Worm (Caenorhabditis elegans) whole organism, young adult: ENCODE results near the gene cpg-1.

Experiments used
- B0261.1 ChIP-seq: sonication (generic microtip); optimal IDR thresholded peaks from 2 replicates; lab custom pipeline; 2016; ENCODE audit warnings: mild to moderate bottlenecking, missing genetic modification characterization, moderate library complexity, missing compliant biosample characterization
- C06A6.2 ChIP-seq: fragments of 200-800 bp; sonication (Bioruptor generic); conservative IDR thresholded peaks from 2 replicates; pipeline ENCODE4 v1.3.6; 2022; ENCODE audit warnings: missing genetic modification characterization, missing compliant biosample characterization
- F10E7.11 ChIP-seq: sonication (generic microtip); optimal IDR thresholded peaks from 2 replicates; lab custom pipeline; 2017; ENCODE audit warnings: mild to moderate bottlenecking, missing genetic modification characterization, moderate library complexity, missing compliant biosample characterization
- F22D6.2 ChIP-seq: sonication (generic microtip); optimal IDR thresholded peaks from 2 replicates; lab custom pipeline; 2016; ENCODE audit warnings: mild to moderate bottlenecking, missing genetic modification characterization, missing compliant biosample characterization
- F23B12.7 ChIP-seq: sonication (generic microtip); optimal IDR thresholded peaks from 2 replicates; lab custom pipeline; 2017; ENCODE audit warnings: missing genetic modification characterization, mild to moderate bottlenecking, missing compliant biosample characterization, antibody characterized with exemption, moderate library complexity; ENCODE audit not compliant: insufficient read depth
- F37B4.10 ChIP-seq: fragments of 200-800 bp; sonication (Bioruptor generic); IDR thresholded peaks from 2 replicates; pipeline ENCODE4 v1.3.6; 2022; ENCODE audit warnings: missing genetic modification characterization, missing compliant biosample characterization
- F39B2.1 ChIP-seq: fragments of 200-800 bp; sonication (Bioruptor generic); IDR thresholded peaks from 2 replicates; pipeline ENCODE4 v1.3.6; 2022; ENCODE audit warnings: missing genetic modification reagents, missing genetic modification characterization, missing compliant biosample characterization
- F52B5.7 ChIP-seq: sonication (generic microtip); optimal IDR thresholded peaks from 2 replicates; lab custom pipeline; 2016; ENCODE audit warnings: mild to moderate bottlenecking, missing genetic modification characterization, missing compliant biosample characterization
- F57A8.1 ChIP-seq: fragments of 200-800 bp; sonication (Bioruptor generic); optimal IDR thresholded peaks from 2 replicates; lab custom pipeline; 2018; ENCODE audit warnings: mild to moderate bottlenecking, missing genetic modification characterization, moderate library complexity, missing compliant biosample characterization
- F57C9.4 ChIP-seq: sonication (generic microtip); optimal IDR thresholded peaks from 2 replicates; lab custom pipeline; 2017; ENCODE audit warnings: mild to moderate bottlenecking, missing genetic modification characterization, missing compliant biosample characterization
- T26A5.8 ChIP-seq: sonication (generic microtip); optimal IDR thresholded peaks from 2 replicates; lab custom pipeline; 2016; ENCODE audit warnings: missing genetic modification characterization, missing compliant biosample characterization
- Y53F4B.3 ChIP-seq: fragments of 200-800 bp; sonication (Bioruptor generic); IDR thresholded peaks from 2 replicates; pipeline ENCODE4 v1.3.6; 2022; ENCODE audit warnings: missing genetic modification reagents, missing genetic modification characterization, missing compliant biosample characterization
- Y95B8A.8 ChIP-seq: fragments of 200-800 bp; sonication (Bioruptor generic); IDR thresholded peaks from 2 replicates; pipeline ENCODE4 v1.3.6; 2022; ENCODE audit warnings: missing genetic modification reagents, missing genetic modification characterization, missing compliant biosample characterization
- ZK185.1 ChIP-seq: sonication (generic microtip); optimal IDR thresholded peaks from 2 replicates; lab custom pipeline; 2016; ENCODE audit warnings: mild to moderate bottlenecking, missing genetic modification characterization, missing compliant biosample characterization; ENCODE audit not compliant: poor library complexity, severe bottlenecking
- atf-7 ChIP-seq: sonication (generic microtip); optimal IDR thresholded peaks from 2 replicates; lab custom pipeline; 2017; ENCODE audit warnings: mild to moderate bottlenecking, missing genetic modification characterization, missing compliant biosample characterization
- athp-1 ChIP-seq: sonication (generic microtip); optimal IDR thresholded peaks from 2 replicates; lab custom pipeline; 2017; ENCODE audit warnings: mild to moderate bottlenecking, missing genetic modification characterization, missing compliant biosample characterization
- ceh-100 ChIP-seq: fragments of 200-800 bp; sonication (Bioruptor generic); IDR thresholded peaks from 2 replicates; pipeline ENCODE4 v1.3.6; 2022; ENCODE audit warnings: missing genetic modification reagents, missing genetic modification characterization, missing compliant biosample characterization
- chd-7 ChIP-seq: sonication (generic microtip); optimal IDR thresholded peaks from 2 replicates; lab custom pipeline; 2016; ENCODE audit warnings: mild to moderate bottlenecking, missing genetic modification characterization, moderate library complexity, missing compliant biosample characterization
- dox-1 ChIP-seq: fragments of 200-800 bp; sonication (Bioruptor generic); IDR thresholded peaks from 2 replicates; pipeline ENCODE4 v1.3.6; 2022; ENCODE audit warnings: missing genetic modification reagents, missing genetic modification characterization, missing compliant biosample characterization
- dpl-1 ChIP-seq: fragments of 150-350 bp; optimal IDR thresholded peaks from 2 replicates; lab custom pipeline; 2014; ENCODE audit warnings: missing biosample characterization, missing genetic modification reagents, missing genetic modification characterization
- efl-1 ChIP-seq: fragments of 150-350 bp; optimal IDR thresholded peaks from 2 replicates; lab custom pipeline; 2014; ENCODE audit warnings: missing biosample characterization, missing genetic modification reagents, missing genetic modification characterization
- egl-44 ChIP-seq: fragments of 200-800 bp; sonication (Bioruptor generic); IDR thresholded peaks from 2 replicates; pipeline ENCODE4 v1.3.6; 2022; ENCODE audit warnings: missing genetic modification reagents, missing genetic modification characterization, missing compliant biosample characterization
- ekl-4 ChIP-seq: fragments of 200-800 bp; sonication (Bioruptor generic); IDR thresholded peaks from 2 replicates; pipeline ENCODE4 v1.3.6; 2022; ENCODE audit warnings: missing genetic modification reagents, missing genetic modification characterization, missing compliant biosample characterization
- fkh-3 ChIP-seq: sonication (generic microtip); optimal IDR thresholded peaks from 2 replicates; lab custom pipeline; 2016; ENCODE audit warnings: mild to moderate bottlenecking, missing genetic modification characterization, missing compliant biosample characterization
- him-1 ChIP-seq: sonication (generic microtip); optimal IDR thresholded peaks from 2 replicates; lab custom pipeline; 2016; ENCODE audit warnings: missing genotype, missing genetic modification reagents, missing genetic modification characterization, missing compliant biosample characterization
- lag-1 ChIP-seq: fragments of 200-800 bp; sonication (Bioruptor generic); IDR thresholded peaks from 2 replicates; pipeline ENCODE4 v1.3.6; 2022; ENCODE audit warnings: missing genetic modification reagents, missing genetic modification characterization, missing compliant biosample characterization
- let-526 ChIP-seq: fragments of 200-800 bp; sonication (Bioruptor generic); IDR thresholded peaks from 2 replicates; pipeline ENCODE4 v1.3.6; 2022; ENCODE audit warnings: missing genetic modification reagents, missing genetic modification characterization, missing compliant biosample characterization
- lin-26 ChIP-seq: fragments of 200-800 bp; sonication (Bioruptor generic); IDR thresholded peaks from 2 replicates; pipeline ENCODE4 v1.3.6; 2022; ENCODE audit warnings: missing genetic modification reagents, missing genetic modification characterization, missing compliant biosample characterization
- lin-40 ChIP-seq: sonication (generic microtip); optimal IDR thresholded peaks from 2 replicates; lab custom pipeline; 2016; ENCODE audit warnings: missing genetic modification characterization, mild to moderate bottlenecking, missing compliant biosample characterization, missing genotype, missing genetic modification reagents
- lsy-27 ChIP-seq: sonication (generic microtip); optimal IDR thresholded peaks from 2 replicates; lab custom pipeline; 2017; ENCODE audit warnings: missing genetic modification characterization, mild to moderate bottlenecking, missing compliant biosample characterization, antibody characterized with exemption, missing genotype, borderline replicate concordance; ENCODE audit not compliant: insufficient read depth
- mes-4 ChIP-seq: sonication (generic microtip); optimal IDR thresholded peaks from 2 replicates; lab custom pipeline; 2016; ENCODE audit warnings: missing genotype, missing genetic modification characterization, missing compliant biosample characterization
- mxl-1 ChIP-seq: sonication (generic microtip); optimal IDR thresholded peaks from 2 replicates; lab custom pipeline; 2016; ENCODE audit warnings: missing genetic modification characterization, missing compliant biosample characterization
- nhr-80 ChIP-seq: sonication (generic microtip); optimal IDR thresholded peaks from 2 replicates; lab custom pipeline; 2016; ENCODE audit warnings: missing genetic modification characterization, missing compliant biosample characterization
- nhr-90 ChIP-seq: sonication (generic microtip); optimal IDR thresholded peaks from 2 replicates; lab custom pipeline; 2016; ENCODE audit warnings: missing genotype, mild to moderate bottlenecking, missing genetic modification characterization, missing compliant biosample characterization
- pbrm-1 ChIP-seq: fragments of 200-800 bp; sonication (Bioruptor generic); IDR thresholded peaks from 2 replicates; pipeline ENCODE4 v1.3.6; 2022; ENCODE audit warnings: missing genetic modification reagents, missing genetic modification characterization, missing compliant biosample characterization
- pha-4 ChIP-seq: fragments of 150-350 bp; sonication (generic microtip); optimal IDR thresholded peaks from 2 replicates; lab custom pipeline; 2014; ENCODE audit warnings: missing biosample characterization, missing genetic modification reagents, missing genetic modification characterization
- rec-8 ChIP-seq, 2 experiments: sonication (generic microtip); optimal IDR thresholded peaks; 2 replicates each; lab custom pipeline; 2016; ENCODE audit warnings: mild to moderate bottlenecking in 2 of 2, missing genetic modification characterization in 2 of 2, missing genetic modification reagents in 2 of 2, missing genotype in 2 of 2, missing biosample characterization in 1 of 2, missing compliant biosample characterization in 1 of 2, moderate library complexity in 1 of 2
- repo-1 ChIP-seq: sonication (generic microtip); optimal IDR thresholded peaks from 2 replicates; lab custom pipeline; 2017; ENCODE audit warnings: mild to moderate bottlenecking, missing genetic modification characterization, missing compliant biosample characterization
- rpc-1 ChIP-seq, 2 experiments: fragments of 150-350 bp in 1 of 2; sonication (generic microtip) in 1 of 2; optimal IDR thresholded peaks; 2 replicates each; lab custom pipeline; 2014 to 2018; ENCODE audit warnings: missing biosample characterization in 1 of 2, missing genetic modification characterization in 1 of 2, missing genetic modification reagents in 1 of 2, missing genotype in 1 of 2
- snpc-4 ChIP-seq, 5 experiments: fragments of 150-350 bp in 1 of 5; sonication (generic microtip) in 4 of 5; optimal IDR thresholded peaks; 2 replicates each; lab custom pipeline; 2014 to 2018; ENCODE audit warnings: missing genetic modification characterization in 5 of 5, missing biosample characterization in 3 of 5, antibody characterized with exemption in 2 of 5, mild to moderate bottlenecking in 2 of 5, missing compliant biosample characterization in 2 of 5, missing genotype in 2 of 5, moderate library complexity in 2 of 5, missing genetic modification reagents in 1 of 5
- unc-130 ChIP-seq: sonication (generic microtip); optimal IDR thresholded peaks from 2 replicates; lab custom pipeline; 2016; ENCODE audit warnings: missing genetic modification reagents, missing genetic modification characterization, missing compliant biosample characterization
- unc-62 ChIP-seq: fragments of 150-350 bp; optimal IDR thresholded peaks from 2 replicates; lab custom pipeline; 2014; ENCODE audit warnings: missing biosample characterization, missing genetic modification reagents, missing genetic modification characterization
- ztf-3 ChIP-seq: fragments of 200-800 bp; sonication (Bioruptor generic); optimal IDR thresholded peaks from 2 replicates; lab custom pipeline; 2018; ENCODE audit warnings: mild to moderate bottlenecking, missing genetic modification characterization, missing compliant biosample characterization

cpg-1 gene

ce11 chrIII:4468390-4468789, 20.8 kb upstream of the cpg-1 start:
- TF ChIP-seq athp-1 (tag; lab: Kevin White, UChicago), result no peak
- peak; percentile 72 for TF ChIP-seq nhr-80 (tag; lab: Kevin White, UChicago)

DNA sequence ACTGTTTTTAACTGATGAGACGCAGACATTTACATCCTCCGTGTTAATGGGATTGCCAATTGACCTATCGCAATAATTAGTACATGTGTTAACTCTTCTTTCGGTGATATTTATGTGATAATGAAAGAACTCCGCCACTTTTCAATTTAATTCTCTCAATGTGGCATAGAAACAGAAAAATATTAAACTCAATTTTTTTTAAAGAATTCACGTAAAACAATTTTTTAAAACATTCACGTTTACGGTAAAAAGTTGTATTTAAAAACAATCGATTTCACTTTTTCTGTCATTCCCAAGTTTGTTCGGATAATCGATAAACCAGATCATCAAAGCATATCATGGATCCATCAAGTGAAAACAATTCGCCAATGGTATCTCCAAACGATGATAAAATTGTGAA, 20.3 kb upstream of the cpg-1 start, which contains the start of gene mstr-2:
TSS of gene mstr-2 (plus strand) at position 301 of the 400 bp plus-strand sequence.
- TF ChIP-seq ZK185.1 (no peak), ekl-4 (GFP tag; lab: Robert Waterston, UW) (no peak), F57A8.1 (GFP tag; lab: Kevin White, UChicago) (no peak), nhr-80 (tag; lab: Kevin White, UChicago) (no peak), fkh-3 (tag; lab: Kevin White, UChicago) (no peak), unc-62 (GFP tag; lab: Kevin White, UChicago) (no peak), mxl-1 (no peak), lin-26 (GFP tag; lab: Robert Waterston, UW) (no peak)

DNA sequence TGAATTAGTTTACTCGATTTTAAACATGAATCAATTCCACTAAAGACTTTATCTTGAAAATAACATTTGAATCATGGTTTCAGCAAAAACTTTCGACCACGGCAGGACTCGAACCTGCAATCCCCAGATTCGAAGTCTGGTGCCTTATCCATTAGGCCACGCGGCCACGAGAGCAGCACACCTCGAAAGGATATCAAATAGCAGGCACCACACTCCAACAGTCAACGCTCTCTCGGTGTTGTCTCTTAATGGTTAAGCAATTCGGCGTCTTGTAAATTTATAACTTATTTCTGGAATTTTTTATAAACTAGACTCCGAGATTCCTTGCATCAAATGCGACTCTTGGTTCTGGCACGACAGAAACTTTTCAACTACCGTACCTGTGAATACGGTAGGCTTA, 18.4 kb upstream of the cpg-1 start:
- TF ChIP-seq F52B5.7 (tag; lab: Kevin White, UChicago) (peak; percentile 83), repo-1 (tag; lab: Kevin White, UChicago) (peak; percentile 81), athp-1 (tag; lab: Kevin White, UChicago) (peak; percentile 54), lsy-27 (tag; lab: Kevin White, UChicago) (no peak), pbrm-1 (GFP tag; lab: Robert Waterston, UW) (peak; percentile 84), ztf-3 (GFP tag; lab: Kevin White, UChicago) (no peak), F22D6.2 (no peak), lag-1 (GFP tag; lab: Robert Waterston, UW) (no peak), nhr-80 (tag; lab: Kevin White, UChicago) (peak; percentile 14), F23B12.7 (tag; lab: Kevin White, UChicago) (peak; percentile 93), F39B2.1 (GFP tag; lab: Robert Waterston, UW) (no peak), atf-7 (tag; lab: Kevin White, UChicago) (peak; percentile 72), rpc-1 (optimal IDR thresholded peaks at IDR 0.05; lab: Kevin White, UChicago) (peak; percentile 89), rpc-1 (tag; optimal IDR thresholded peaks at IDR 0.05; lab: Kevin White, UChicago) (peak; percentile 90), F10E7.11 (tag; lab: Kevin White, UChicago) (peak; percentile 73), rec-8 (tag; optimal IDR thresholded peaks at IDR 0.05; lab: Kevin White, UChicago) (peak; percentile 60 to 83), chd-7 (tag; lab: Kevin White, UChicago) (peak; percentile 64), nhr-90 (tag; lab: Kevin White, UChicago) (peak; percentile 87), efl-1 (GFP tag; lab: Kevin White, UChicago) (no peak), F57C9.4 (tag; lab: Kevin White, UChicago) (peak; percentile 72), F37B4.10 (no peak), pha-4 (tag; lab: Kevin White, UChicago) (no peak), lin-40 (tag; lab: Kevin White, UChicago) (peak; percentile 74), Y53F4B.3 (GFP tag; lab: Robert Waterston, UW) (peak; percentile 45; the same call in 1 of the 2 replicates), snpc-4 (GFP tag; optimal IDR thresholded peaks at IDR 0.05; lab: Kevin White, UChicago) (no peak), snpc-4 (tag; optimal IDR thresholded peaks at IDR 0.05; lab: Kevin White, UChicago) (peak in 3 of 4 experiments; percentile 67 to 77 (median 75)), unc-130 (GFP tag; lab: Kevin White, UChicago) (peak; percentile 73), dox-1 (GFP tag; lab: Robert Waterston, UW) (peak; percentile 83), F57A8.1 (GFP tag; lab: Kevin White, UChicago) (no peak), egl-44 (peak; percentile 82; the same call in 1 of the 2 replicates), B0261.1 (tag; lab: Kevin White, UChicago) (peak; percentile 93), ceh-100 (GFP tag; lab: Robert Waterston, UW) (peak; percentile 61), C06A6.2 (GFP tag; lab: Robert Waterston, UW) (peak; percentile 73), ekl-4 (GFP tag; lab: Robert Waterston, UW) (peak; percentile 50; the same call in 1 of the 2 replicates), let-526 (GFP tag; lab: Robert Waterston, UW) (peak; percentile 67; the same call in 1 of the 2 replicates), Y95B8A.8 (no peak), T26A5.8 (tag; lab: Kevin White, UChicago) (peak; percentile 70), dpl-1 (GFP tag; lab: Kevin White, UChicago) (no peak), him-1 (tag; lab: Kevin White, UChicago) (peak; percentile 97), mes-4 (peak; percentile 78)
